Fruit fly (Drosophila melanogaster): ENCODE measurements around the gene Polr2J.

Polr2J gene

DNA sequence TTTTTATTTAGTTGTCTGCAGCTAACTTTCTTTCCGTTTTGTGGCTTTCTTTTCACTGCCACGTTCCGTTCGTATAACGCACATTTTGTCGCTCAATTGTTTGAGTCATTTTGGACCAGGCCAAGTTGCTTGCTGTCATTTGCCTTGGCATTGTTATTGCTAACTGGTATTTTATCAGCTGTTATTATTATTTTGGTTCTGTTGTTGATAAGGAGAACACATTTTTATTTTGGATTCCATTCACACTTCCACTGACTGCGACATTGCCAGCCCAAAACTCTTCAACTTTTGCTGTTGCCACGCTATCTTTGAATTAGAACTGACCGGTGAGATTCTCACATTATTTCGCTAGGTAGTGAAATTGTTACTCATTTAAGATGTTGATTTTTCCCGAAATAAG, 19.4 kb downstream of the Polr2J start:
- TF ChIP-seq exex (tag; optimal IDR thresholded peaks at IDR 0.05) (peak; percentile 55), oc (tag; optimal IDR thresholded peaks at IDR 0.05) (no peak), Hand (GFP tag; optimal IDR thresholded peaks at IDR 0.05) (no peak), sd (tag; optimal IDR thresholded peaks at IDR 0.05) (peak; percentile 96), Med (GFP tag) (peak; percentile 80), CG18599 (GFP tag; optimal IDR thresholded peaks at IDR 0.05) (peak; percentile 6), CG31224 (GFP tag; IDR thresholded peaks at IDR 0.05) (peak; percentile 20; the same call in 1 of the 2 replicates), CG9727 (GFP tag; optimal IDR thresholded peaks at IDR 0.05) (no peak), mirr (GFP tag; optimal IDR thresholded peaks at IDR 0.05) (peak; percentile 59), CG14441 (GFP tag; IDR thresholded peaks at IDR 0.05) (0 out of 2 replicates have a peak, but pooled peaks have one; percentile 23), Hmr (GFP tag; optimal IDR thresholded peaks at IDR 0.05) (peak; percentile 28)

DNA sequence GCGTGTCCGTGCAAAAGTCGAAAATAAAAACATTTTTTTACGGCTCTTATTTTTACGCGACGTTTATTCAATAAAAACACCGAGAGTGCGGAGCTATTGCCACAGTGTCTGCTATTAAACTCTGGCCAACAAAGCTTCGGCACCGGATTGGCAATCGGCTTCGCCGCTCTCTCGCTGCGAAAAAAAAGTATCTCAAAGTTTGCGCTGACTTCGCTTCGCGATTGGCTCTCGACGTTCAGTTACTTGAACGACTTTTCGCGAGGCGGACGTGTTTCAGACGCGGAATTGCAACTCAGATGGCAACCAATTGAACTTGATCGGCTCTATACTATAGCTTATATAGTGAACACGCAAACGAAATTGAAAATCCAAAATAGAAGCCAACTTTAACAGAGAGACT, 21.1 kb downstream of the Polr2J start:
- TF ChIP-seq pros (GFP tag; optimal IDR thresholded peaks at IDR 0.05) = no peak
- no peak for TF ChIP-seq zen2 (GFP tag; IDR thresholded peaks at IDR 0.05; ENCODE audit: partially characterized antibody)
- no peak for TF ChIP-seq CG2120 (GFP tag; optimal IDR thresholded peaks at IDR 0.05)
- no peak for TF ChIP-seq ash1 (GFP tag; optimal IDR thresholded peaks at IDR 0.05)
- TF ChIP-seq CG7271 (tag; optimal IDR thresholded peaks at IDR 0.05) = no peak
- TF ChIP-seq CG6272 (GFP tag; IDR thresholded peaks at IDR 0.05) = no peak
- no peak for TF ChIP-seq CG4360 (GFP tag; IDR thresholded peaks at IDR 0.05)
- TF ChIP-seq CG17802 (tag; optimal IDR thresholded peaks at IDR 0.05) = no peak
- no peak for TF ChIP-seq CG8281 (tag; optimal IDR thresholded peaks at IDR 0.05)
- TF ChIP-seq Poxn (GFP tag; IDR thresholded peaks at IDR 0.05) = no peak
- 0 out of 3 replicates have a peak, but pooled peaks have one; percentile 9 for TF ChIP-seq CG16813 (GFP tag; IDR thresholded peaks at IDR 0.05; ENCODE audit: partially characterized antibody)
- peak; percentile 29 for TF ChIP-seq corto (GFP tag; optimal IDR thresholded peaks at IDR 0.05)
- peak; percentile 63 for TF ChIP-seq rib (GFP tag; IDR thresholded peaks at IDR 0.05)
- no peak for TF ChIP-seq schlank (tag; optimal IDR thresholded peaks at IDR 0.05)
- TF ChIP-seq psq (GFP tag; optimal IDR thresholded peaks at IDR 0.05) = no peak
- TF ChIP-seq Sox102F (GFP tag; optimal IDR thresholded peaks at IDR 0.05) = no peak
- no peak for TF ChIP-seq Scr (GFP tag; IDR thresholded peaks at IDR 0.05; ENCODE audit: partially characterized antibody)
- peak; percentile 8 for TF ChIP-seq cwo (GFP tag; optimal IDR thresholded peaks at IDR 0.05)
- no peak for TF ChIP-seq Sox100B (GFP tag; optimal IDR thresholded peaks at IDR 0.05)
- TF ChIP-seq lab (GFP tag; optimal IDR thresholded peaks at IDR 0.05) = peak; percentile 38
- TF ChIP-seq exex (tag; optimal IDR thresholded peaks at IDR 0.05) = no peak
- no peak for TF ChIP-seq Chrac-16 (GFP tag; optimal IDR thresholded peaks at IDR 0.05)
- TF ChIP-seq CG4730 (GFP tag; IDR thresholded peaks at IDR 0.05) = no peak
- no peak for TF ChIP-seq Dfd (GFP tag; optimal IDR thresholded peaks at IDR 0.05)
- TF ChIP-seq CG1602 (GFP tag; optimal IDR thresholded peaks at IDR 0.05) = no peak
- no peak for TF ChIP-seq CG3847 (GFP tag; IDR thresholded peaks at IDR 0.05)
- TF ChIP-seq so (GFP tag; IDR thresholded peaks at IDR 0.05) = no peak
- no peak for TF ChIP-seq CG9437 (GFP tag; optimal IDR thresholded peaks at IDR 0.05)
- TF ChIP-seq ro (GFP tag; IDR thresholded peaks at IDR 0.05) = no peak
- no peak for TF ChIP-seq CG31224 (GFP tag; IDR thresholded peaks at IDR 0.05)
- 0 out of 2 replicates have a peak, but pooled peaks have one; percentile 13 for TF ChIP-seq vvl (GFP tag; IDR thresholded peaks at IDR 0.05)
- TF ChIP-seq CG13296 (GFP tag; optimal IDR thresholded peaks at IDR 0.05) = no peak
- TF ChIP-seq Gsc (GFP tag; IDR thresholded peaks at IDR 0.05) = no peak
- TF ChIP-seq CG13624 (GFP tag; optimal IDR thresholded peaks at IDR 0.05) = no peak
- no peak for TF ChIP-seq CG11560 (tag; IDR thresholded peaks at IDR 0.05)
- no peak for TF ChIP-seq Bteb2 (GFP tag; optimal IDR thresholded peaks at IDR 0.05)
- no peak for TF ChIP-seq CG8290 (GFP tag; optimal IDR thresholded peaks at IDR 0.05)
- TF ChIP-seq CG8290 (tag; optimal IDR thresholded peaks at IDR 0.05) = peak in 1 of 2 experiments; percentile 45
- peak; percentile 52 for TF ChIP-seq sug (tag; optimal IDR thresholded peaks at IDR 0.05)
- TF ChIP-seq Eip74EF (GFP tag; optimal IDR thresholded peaks at IDR 0.05) = no peak
- no peak for TF ChIP-seq CG31388 (GFP tag; optimal IDR thresholded peaks at IDR 0.05)
